Worm (Caenorhabditis elegans) whole organism, L4 larva: ENCODE results near the gene R02D5.7.

ENCODE experiments used
- F10B5.3 ChIP-seq: sonication (generic microtip); optimal IDR thresholded peaks from 2 replicates; lab custom pipeline; 2016; ENCODE audit warnings: mild to moderate bottlenecking, missing genetic modification characterization, missing compliant biosample characterization
- F44E2.7 ChIP-seq: fragments of 200-800 bp; sonication (Bioruptor generic); IDR thresholded peaks from 2 replicates; pipeline ENCODE4 v2.1.2; 2022; ENCODE audit warnings: missing genetic modification characterization, missing compliant biosample characterization
- F49E8.2 ChIP-seq: sonication (generic microtip); optimal IDR thresholded peaks from 2 replicates; lab custom pipeline; 2016; ENCODE audit warnings: missing compliant biosample characterization, mild to moderate bottlenecking, missing genetic modification characterization, borderline replicate concordance
- T26A8.4 ChIP-seq: fragments of 200-800 bp; sonication (Bioruptor generic); IDR thresholded peaks from 2 replicates; pipeline ENCODE4 v1.3.6; 2022; ENCODE audit warnings: missing genetic modification characterization, missing compliant biosample characterization
- Y48G9A.11 ChIP-seq: fragments of 200-800 bp; sonication (Bioruptor generic); IDR thresholded peaks from 2 replicates; pipeline ENCODE4 v1.3.6; 2022; ENCODE audit warnings: missing genetic modification reagents, missing genetic modification characterization, missing compliant biosample characterization
- ceh-20 ChIP-seq: fragments of 200-800 bp; sonication (Bioruptor generic); IDR thresholded peaks from 2 replicates; pipeline ENCODE4 v1.3.6; 2022; ENCODE audit warnings: missing genetic modification reagents, missing genetic modification characterization, missing compliant biosample characterization
- ceh-44 ChIP-seq: fragments of 200-800 bp; sonication (Bioruptor generic); IDR thresholded peaks from 2 replicates; pipeline ENCODE4 v1.3.6; 2022; ENCODE audit warnings: missing genetic modification reagents, missing genetic modification characterization, missing compliant biosample characterization
- daf-16 ChIP-seq, 3 experiments: sonication (generic microtip); optimal IDR thresholded peaks; 2 replicates each; lab custom pipeline; 2016 to 2017; ENCODE audit warnings: missing genetic modification characterization in 3 of 3, missing genetic modification reagents in 3 of 3, mild to moderate bottlenecking in 2 of 3, missing compliant biosample characterization in 2 of 3, missing biosample characterization in 1 of 3, moderate library complexity in 1 of 3
- dmd-6 ChIP-seq: fragments of 200-800 bp; sonication (Bioruptor generic); IDR thresholded peaks from 2 replicates; pipeline ENCODE4 v1.3.6; 2022; ENCODE audit warnings: missing genetic modification reagents, missing genetic modification characterization, missing compliant biosample characterization
- dmd-8 ChIP-seq: fragments of 200-800 bp; sonication (Bioruptor generic); IDR thresholded peaks from 2 replicates; pipeline ENCODE4 v1.3.6; 2022; ENCODE audit warnings: missing genetic modification characterization, missing compliant biosample characterization
- dmd-9 ChIP-seq: fragments of 200-800 bp; sonication (Bioruptor generic); IDR thresholded peaks from 2 replicates; pipeline ENCODE4 v1.3.6; 2022; ENCODE audit warnings: missing genetic modification reagents, missing genetic modification characterization, missing compliant biosample characterization
- dve-1 ChIP-seq: sonication (generic microtip); optimal IDR thresholded peaks from 2 replicates; lab custom pipeline; 2017; ENCODE audit warnings: antibody characterized with exemption, mild to moderate bottlenecking, missing genetic modification characterization, missing compliant biosample characterization; ENCODE audit not compliant: insufficient read depth
- egl-43 ChIP-seq: fragments of 200-800 bp; sonication (Bioruptor generic); IDR thresholded peaks from 2 replicates; pipeline ENCODE4 v1.3.6; 2022; ENCODE audit warnings: missing genetic modification reagents, missing genetic modification characterization, missing compliant biosample characterization
- hlh-11 ChIP-seq: fragments of 200-800 bp; sonication (Bioruptor generic); optimal IDR thresholded peaks from 2 replicates; lab custom pipeline; 2018; ENCODE audit warnings: mild to moderate bottlenecking, missing genetic modification characterization, missing compliant biosample characterization
- hmg-1.1 ChIP-seq: fragments of 200-800 bp; sonication (Bioruptor generic); IDR thresholded peaks from 2 replicates; pipeline ENCODE4 v1.3.6; 2022; ENCODE audit warnings: missing genetic modification reagents, missing genetic modification characterization, missing compliant biosample characterization
- lin-1 ChIP-seq: fragments of 200-800 bp; sonication (Bioruptor generic); IDR thresholded peaks from 2 replicates; pipeline ENCODE4 v1.3.6; 2022; ENCODE audit warnings: missing genetic modification reagents, missing genetic modification characterization, missing compliant biosample characterization
- lin-38 ChIP-seq: fragments of 200-800 bp; sonication (Bioruptor generic); IDR thresholded peaks from 2 replicates; pipeline ENCODE4 v1.3.6; 2022; ENCODE audit warnings: missing genetic modification reagents, missing genetic modification characterization, missing compliant biosample characterization
- madf-5 ChIP-seq, 2 experiments: fragments of 200-800 bp; sonication (Bioruptor generic); IDR thresholded peaks; 2 replicates each; pipeline ENCODE4 v1.3.6; 2022; ENCODE audit warnings: missing compliant biosample characterization in 2 of 2, missing genetic modification characterization in 2 of 2
- mdt-29 ChIP-seq: fragments of 200-800 bp; sonication (Bioruptor generic); IDR thresholded peaks from 2 replicates; pipeline ENCODE4 v1.3.6; 2022; ENCODE audit warnings: missing genetic modification reagents, missing genetic modification characterization, missing compliant biosample characterization
- mes-2 ChIP-seq: sonication (generic microtip); optimal IDR thresholded peaks from 2 replicates; lab custom pipeline; 2016; ENCODE audit warnings: missing genotype, mild to moderate bottlenecking, missing genetic modification characterization, missing compliant biosample characterization; ENCODE audit not compliant: poor library complexity, severe bottlenecking
- nhr-102 ChIP-seq: sonication (generic microtip); optimal IDR thresholded peaks from 2 replicates; lab custom pipeline; 2016; ENCODE audit warnings: mild to moderate bottlenecking, missing genetic modification characterization, moderate library complexity, missing compliant biosample characterization
- nhr-25 ChIP-seq: sonication (generic microtip); optimal IDR thresholded peaks from 2 replicates; lab custom pipeline; 2017; ENCODE audit warnings: missing genetic modification characterization, mild to moderate bottlenecking, missing compliant biosample characterization, antibody characterized with exemption, moderate library complexity, borderline replicate concordance; ENCODE audit not compliant: insufficient read depth
- nhr-41 ChIP-seq: fragments of 200-800 bp; sonication (Bioruptor generic); IDR thresholded peaks from 2 replicates; pipeline ENCODE4 v1.3.6; 2022; ENCODE audit warnings: missing genetic modification reagents, missing genetic modification characterization, missing compliant biosample characterization
- nhr-42 ChIP-seq: fragments of 200-800 bp; sonication (Bioruptor generic); IDR thresholded peaks from 2 replicates; pipeline ENCODE4 v1.3.6; 2022; ENCODE audit warnings: missing genetic modification characterization, missing compliant biosample characterization
- nhr-48 ChIP-seq: sonication (generic microtip); optimal IDR thresholded peaks from 2 replicates; lab custom pipeline; 2016; ENCODE audit warnings: mild to moderate bottlenecking, missing genetic modification characterization, missing compliant biosample characterization
- php-3 ChIP-seq: fragments of 200-800 bp; sonication (Bioruptor generic); IDR thresholded peaks from 2 replicates; pipeline ENCODE4 v1.3.6; 2022; ENCODE audit warnings: missing genetic modification reagents, missing genetic modification characterization, missing compliant biosample characterization
- saeg-2 ChIP-seq: fragments of 200-800 bp; sonication (Bioruptor generic); IDR thresholded peaks from 2 replicates; pipeline ENCODE4 v1.3.6; 2022; ENCODE audit warnings: missing genetic modification reagents, missing genetic modification characterization, missing compliant biosample characterization
- set-16 ChIP-seq: fragments of 200-800 bp; sonication (Bioruptor generic); IDR thresholded peaks from 2 replicates; pipeline ENCODE4 v1.3.6; 2022; ENCODE audit warnings: missing genetic modification reagents, missing genetic modification characterization, missing compliant biosample characterization
- snpc-1.2 ChIP-seq: fragments of 200-800 bp; sonication (Bioruptor generic); IDR thresholded peaks from 2 replicates; pipeline ENCODE4 v1.3.6; 2022; ENCODE audit warnings: missing genetic modification reagents, missing genetic modification characterization, missing compliant biosample characterization
- snpc-4 ChIP-seq: fragments of 150-350 bp; optimal IDR thresholded peaks from 2 replicates; lab custom pipeline; 2014; ENCODE audit warnings: missing biosample characterization, missing genetic modification characterization
- spr-1 ChIP-seq: sonication (generic microtip); optimal IDR thresholded peaks from 2 replicates; lab custom pipeline; 2016; ENCODE audit warnings: mild to moderate bottlenecking, missing genetic modification characterization, missing compliant biosample characterization

Gene R02D5.7

DNA sequence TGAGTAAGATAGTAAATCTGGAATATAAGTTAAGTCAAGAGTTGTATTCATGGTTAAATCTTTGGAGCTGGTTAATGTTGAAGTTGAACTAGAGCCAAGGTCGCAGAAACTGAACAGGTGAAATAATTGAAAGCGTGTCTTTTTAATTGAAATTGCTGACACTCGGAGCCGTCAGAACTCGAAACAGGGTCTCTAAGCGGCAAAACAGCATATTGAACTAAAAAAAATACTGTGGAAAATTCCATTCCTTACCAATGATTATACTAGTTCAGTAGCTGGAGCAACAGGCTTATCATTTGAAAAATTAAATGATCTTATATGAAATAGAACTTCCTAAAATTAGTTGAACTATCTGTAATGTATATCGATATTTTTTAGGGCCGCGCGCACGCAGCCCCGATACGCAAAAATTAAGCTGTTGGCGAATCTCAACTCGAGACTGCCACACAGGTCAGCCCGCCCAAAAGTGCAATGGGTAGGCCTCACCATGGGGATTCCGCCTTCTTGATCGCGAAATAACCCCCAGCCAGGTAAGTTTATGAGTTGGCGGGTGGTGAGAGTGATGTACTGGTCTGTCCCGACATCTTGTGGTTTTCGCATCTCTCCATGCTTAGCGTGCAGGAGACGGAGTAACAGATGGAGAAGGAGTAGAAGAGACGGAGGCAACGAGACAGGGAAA, 13.0 kb downstream of the R02D5.7 start, which contains the start of gene srz-97 (continued):
- TF ChIP-seq ceh-20 (GFP tag; lab: Robert Waterston, UW) = 0 out of 2 replicates have a peak, but pooled peaks have one; percentile 31
- TF ChIP-seq nhr-25 (tag; lab: Kevin White, UChicago) = peak; percentile 21
- peak; percentile 40 for TF ChIP-seq dve-1 (tag; lab: Kevin White, UChicago)
- peak; percentile 63; the same call in 1 of the 2 replicates for TF ChIP-seq nhr-42 (GFP tag; lab: Robert Waterston, UW)
- TF ChIP-seq lin-1 (GFP tag; lab: Robert Waterston, UW) = peak; percentile 68; the same call in 1 of the 2 replicates

DNA sequence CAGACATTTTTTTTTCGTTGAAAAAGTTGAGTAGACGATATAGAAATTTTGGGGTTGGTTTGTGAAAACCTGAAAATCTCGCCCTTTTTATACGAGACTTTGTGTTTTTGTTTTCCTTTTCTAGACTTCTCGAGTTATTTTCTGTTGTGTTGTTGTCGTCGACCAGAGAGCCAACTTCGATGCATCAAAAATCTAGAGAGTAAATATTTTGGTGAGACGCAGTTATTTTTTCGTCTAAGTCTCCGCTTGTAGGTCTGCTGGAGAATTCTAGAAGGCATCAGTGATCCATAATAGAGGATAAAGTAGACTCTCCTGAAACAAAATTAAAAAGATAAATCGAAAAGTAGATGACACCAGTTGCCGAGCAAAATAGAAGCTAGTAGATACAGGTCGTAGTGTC, 16.9 kb downstream of the R02D5.7 start, which contains the start of gene F08H9.4:
Gene F08H9.4, minus strand, starts transcription at position 61 of the 400 bp plus-strand sequence.
- peak in 1 of 2 experiments; percentile 95 for TF ChIP-seq daf-16 (GFP tag; optimal IDR thresholded peaks at IDR 0.05; lab: Kevin White, UChicago)
- no peak for TF ChIP-seq daf-16 (tag; optimal IDR thresholded peaks at IDR 0.05; lab: Kevin White, UChicago)
- no peak for TF ChIP-seq F44E2.7 (GFP tag; lab: Robert Waterston, UW)
- TF ChIP-seq, all 104 proteins: peak for 1

DNA sequence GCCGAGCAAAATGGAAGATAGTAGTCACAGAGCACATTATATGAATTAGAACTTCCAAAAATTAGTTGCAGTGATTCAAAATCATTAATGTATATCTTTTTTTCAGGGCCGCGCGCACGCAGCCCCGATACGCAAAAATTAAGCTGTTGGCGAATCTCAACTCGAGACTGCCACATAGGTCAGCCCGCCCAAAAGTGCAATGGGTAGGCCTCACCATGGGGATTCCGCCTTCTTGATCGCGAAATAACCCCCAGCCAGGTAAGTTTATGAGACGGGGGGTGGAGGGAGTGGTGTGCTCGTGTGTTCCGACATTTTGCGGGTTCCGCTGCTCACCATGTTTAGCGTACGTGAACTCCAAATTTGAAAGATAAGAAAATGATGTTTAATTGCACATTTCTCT, 18.2 kb downstream of the R02D5.7 start, which contains the start of gene F08H9.3:
Gene F08H9.3, minus strand, starts transcription at position 252 of the 400 bp plus-strand sequence.
- TF ChIP-seq Y48G9A.11 (GFP tag; lab: Robert Waterston, UW) (peak; percentile 67), snpc-4 (tag; lab: Kevin White, UChicago) (peak; percentile 69), lin-38 (GFP tag; lab: Robert Waterston, UW) (peak; percentile 64), spr-1 (tag; lab: Kevin White, UChicago) (peak; percentile 59), hmg-1.1 (0 out of 2 replicates have a peak, but pooled peaks have one; percentile 30), F10B5.3 (peak; percentile 28), snpc-1.2 (peak; percentile 73), dmd-9 (GFP tag; lab: Robert Waterston, UW) (0 out of 2 replicates have a peak, but pooled peaks have one; percentile 20), nhr-41 (GFP tag; lab: Robert Waterston, UW) (0 out of 2 replicates have a peak, but pooled peaks have one; percentile 37), T26A8.4 (GFP tag; lab: Robert Waterston, UW) (peak; percentile 79), saeg-2 (0 out of 2 replicates have a peak, but pooled peaks have one; percentile 13), ceh-44 (GFP tag; lab: Robert Waterston, UW) (peak; percentile 87), dve-1 (tag; lab: Kevin White, UChicago) (peak; percentile 76), dmd-6 (GFP tag; lab: Robert Waterston, UW) (peak; percentile 43), F49E8.2 (tag; lab: Kevin White, UChicago) (peak; percentile 63), madf-5 (GFP tag; IDR thresholded peaks at IDR 0.05; lab: Robert Waterston, UW) (0 out of 4 replicates have a peak, but pooled peaks of 1 of the 2 experiments have one; percentile 18), mdt-29 (GFP tag; lab: Robert Waterston, UW) (0 out of 2 replicates have a peak, but pooled peaks have one; percentile 36), nhr-102 (tag; lab: Kevin White, UChicago) (peak; percentile 70), dmd-8 (0 out of 2 replicates have a peak, but pooled peaks have one; percentile 38), mes-2 (tag; lab: Kevin White, UChicago) (peak; percentile 24), nhr-42 (GFP tag; lab: Robert Waterston, UW) (0 out of 2 replicates have a peak, but pooled peaks have one; percentile 30), daf-16 (GFP tag; optimal IDR thresholded peaks at IDR 0.05; lab: Kevin White, UChicago) (peak in 1 of 2 experiments; percentile 60), daf-16 (tag; optimal IDR thresholded peaks at IDR 0.05; lab: Kevin White, UChicago) (peak; percentile 50), egl-43 (peak; percentile 76), nhr-48 (peak; percentile 46), hlh-11 (tag; lab: Kevin White, UChicago) (peak; percentile 24), php-3 (GFP tag; lab: Robert Waterston, UW) (peak; percentile 58; the same call in 1 of the 2 replicates), set-16 (GFP tag; lab: Robert Waterston, UW) (peak; percentile 54)
